Fruit fly (Drosophila melanogaster) whole organism, prepupa: ENCODE measurements around the gene CG6962.

Source experiments
- CG11294 ChIP-seq: fragments of 200-800 bp; sonication (Bioruptor generic); IDR thresholded peaks from 2 replicates; pipeline ENCODE4 v1.3.6; 2022; ENCODE audit warnings: missing biosample characterization, missing genetic modification characterization
- CG11762 ChIP-seq: fragments of 200-800 bp; sonication (Bioruptor generic); optimal IDR thresholded peaks from 3 replicates; lab custom pipeline; 2016; ENCODE audit warnings: missing biosample characterization, missing genetic modification characterization; ENCODE audit not compliant: insufficient read depth
- CG15336 ChIP-seq: fragments of 200-800 bp; sonication (Bioruptor generic); IDR thresholded peaks from 2 replicates; pipeline ENCODE4 v1.3.6; 2022; ENCODE audit warnings: missing biosample characterization, missing genetic modification characterization
- CG1621 ChIP-seq: fragments of 200-800 bp; sonication (Bioruptor generic); optimal IDR thresholded peaks from 3 replicates; lab custom pipeline; 2018; ENCODE audit warnings: missing biosample characterization, mild to moderate bottlenecking, missing genetic modification characterization
- CG3919 ChIP-seq: fragments of 200-800 bp; sonication (Bioruptor generic); optimal IDR thresholded peaks from 3 replicates; lab custom pipeline; 2016; ENCODE audit warnings: missing biosample characterization, missing genetic modification characterization
- CG6276 ChIP-seq: fragments of 200-800 bp; sonication (Bioruptor generic); optimal IDR thresholded peaks from 2 replicates; lab custom pipeline; 2017; ENCODE audit warnings: missing biosample characterization, mild to moderate bottlenecking, missing genetic modification characterization
- CG8319 ChIP-seq: fragments of 200-800 bp; sonication (Bioruptor generic); optimal IDR thresholded peaks from 3 replicates; lab custom pipeline; 2016; ENCODE audit warnings: missing biosample characterization, missing genetic modification characterization
- OdsH ChIP-seq: fragments of 200-800 bp; sonication (Bioruptor generic); optimal IDR thresholded peaks from 3 replicates; lab custom pipeline; 2016; ENCODE audit warnings: missing biosample characterization, missing genetic modification characterization
- Sox14 ChIP-seq: fragments of 200-800 bp; sonication (Bioruptor generic); optimal IDR thresholded peaks from 3 replicates; lab custom pipeline; 2016; ENCODE audit warnings: missing biosample characterization, missing genetic modification characterization
- esn ChIP-seq: fragments of 200-800 bp; sonication (Bioruptor generic); optimal IDR thresholded peaks from 2 replicates; lab custom pipeline; 2016; ENCODE audit warnings: missing biosample characterization, mild to moderate bottlenecking, missing genetic modification characterization, moderate library complexity
- fd85E ChIP-seq: fragments of 200-800 bp; sonication (Bioruptor generic); optimal IDR thresholded peaks from 3 replicates; lab custom pipeline; 2016; ENCODE audit warnings: missing biosample characterization, missing genetic modification characterization
- fkh ChIP-seq: fragments of 200-800 bp; sonication (Bioruptor generic); optimal IDR thresholded peaks from 3 replicates; lab custom pipeline; 2017; ENCODE audit warnings: missing biosample characterization, mild to moderate bottlenecking, missing genetic modification characterization, moderate library complexity
- spab ChIP-seq: fragments of 200-800 bp; sonication (Bioruptor generic); optimal IDR thresholded peaks from 2 replicates; lab custom pipeline; 2017; ENCODE audit warnings: missing biosample characterization, mild to moderate bottlenecking, missing genetic modification characterization, missing genetic modification reagents
- vri ChIP-seq: fragments of 200-800 bp; sonication (Bioruptor generic); optimal IDR thresholded peaks from 3 replicates; lab custom pipeline; 2016; ENCODE audit warnings: missing biosample characterization, mild to moderate bottlenecking, missing genetic modification characterization

DNA sequence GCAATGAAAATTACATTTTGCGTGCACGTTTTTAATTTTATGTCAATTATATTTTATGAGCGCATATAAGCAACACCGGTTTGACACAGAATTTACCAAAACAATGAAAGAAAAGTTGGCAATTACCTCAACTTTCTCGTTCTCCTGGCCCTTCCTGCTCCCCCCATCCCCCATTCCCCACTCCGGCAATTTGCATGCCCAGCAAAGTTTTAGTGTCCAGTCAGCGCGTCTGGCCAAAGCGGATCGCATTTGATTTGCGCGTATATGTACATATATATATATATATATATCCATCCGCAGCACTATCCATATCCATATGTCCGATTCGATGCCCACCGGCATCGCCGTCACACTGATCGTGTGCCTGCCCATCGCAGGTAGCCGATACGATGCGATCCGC lies 5.6 kb downstream of the CG6962 start:
- TF ChIP-seq Sox14 (GFP tag; lab: Kevin White, UChicago) (no peak), esn (GFP tag; lab: Kevin White, UChicago) (no peak), CG11762 (GFP tag; lab: Kevin White, UChicago) (no peak), fkh (no peak), CG1621 (tag; lab: Kevin White, UChicago) (no peak), CG8319 (GFP tag; lab: Kevin White, UChicago) (no peak), CG6276 (GFP tag; lab: Kevin White, UChicago) (no peak), fd85E (GFP tag; lab: Kevin White, UChicago) (no peak), CG11294 (GFP tag; lab: Robert Waterston, UW) (no peak), vri (GFP tag; lab: Kevin White, UChicago) (no peak), spab (GFP tag; lab: Kevin White, UChicago) (no peak), OdsH (no peak), CG3919 (GFP tag; lab: Kevin White, UChicago) (no peak), CG15336 (GFP tag; lab: Robert Waterston, UW) (no peak)
